Worm (Caenorhabditis elegans): ENCODE measurements around the gene fcmt-1.
A peak's percentile ranks its signal among the peaks of the same experiment; 100 is the strongest.

fcmt-1 gene

DNA sequence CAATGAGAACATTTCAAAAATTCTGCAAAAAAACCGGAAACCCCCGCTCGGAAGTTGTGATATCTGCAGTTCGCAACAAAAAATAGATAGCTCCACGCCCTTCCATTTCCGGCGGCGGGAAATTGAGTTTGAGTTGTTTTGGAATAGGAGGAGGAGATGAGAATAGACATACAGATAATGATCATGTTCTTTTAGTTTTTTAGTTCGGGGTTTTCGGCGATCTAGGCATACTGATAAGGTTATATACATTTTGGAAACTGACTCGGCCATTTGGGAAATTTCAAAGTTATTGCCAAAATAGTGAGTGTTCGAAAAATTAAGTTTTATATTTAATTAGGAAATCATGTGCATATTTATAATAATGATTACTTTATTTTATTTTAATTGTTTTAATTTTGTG, 24.5 kb upstream of the fcmt-1 start:
- no peak for TF ChIP-seq ztf-11 (tag; optimal IDR thresholded peaks at IDR 0.05)
- peak; percentile 11 for TF ChIP-seq elt-1 (tag; optimal IDR thresholded peaks at IDR 0.05)

DNA sequence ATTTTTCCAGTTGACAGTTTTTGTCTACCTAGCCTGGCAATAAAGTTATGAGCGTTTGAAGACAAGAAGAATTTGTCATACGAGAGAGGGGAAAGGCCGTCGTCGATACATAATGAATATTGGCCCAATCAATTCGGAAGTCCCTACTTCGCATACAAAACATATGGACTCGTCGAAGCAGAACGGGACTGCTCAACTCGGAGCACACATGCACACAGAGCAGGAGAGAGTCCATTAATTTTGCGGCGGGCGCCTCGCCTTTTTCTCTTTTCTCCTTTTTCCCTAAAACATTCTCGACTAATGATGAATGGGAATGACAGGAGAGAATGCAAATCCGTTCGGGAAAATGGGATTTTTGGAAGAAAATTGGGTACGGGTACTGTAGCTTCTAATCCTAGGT, 23.1 kb upstream of the fcmt-1 start, which contains the start of gene F13D12.8:
TSS of gene F13D12.8 (minus strand) at position 82 of the 400 bp plus-strand sequence.
- TF ChIP-seq gmeb-1 (tag; optimal IDR thresholded peaks at IDR 0.05) (no peak), snpc-4 (tag; optimal IDR thresholded peaks at IDR 0.05) (peak; percentile 37), mab-5 (tag; optimal IDR thresholded peaks at IDR 0.05) (no peak), unc-55 (GFP tag; optimal IDR thresholded peaks at IDR 0.05) (peak; percentile 1), lsy-2 (tag; optimal IDR thresholded peaks at IDR 0.05) (peak in 1 of 2 experiments; percentile 1)

DNA sequence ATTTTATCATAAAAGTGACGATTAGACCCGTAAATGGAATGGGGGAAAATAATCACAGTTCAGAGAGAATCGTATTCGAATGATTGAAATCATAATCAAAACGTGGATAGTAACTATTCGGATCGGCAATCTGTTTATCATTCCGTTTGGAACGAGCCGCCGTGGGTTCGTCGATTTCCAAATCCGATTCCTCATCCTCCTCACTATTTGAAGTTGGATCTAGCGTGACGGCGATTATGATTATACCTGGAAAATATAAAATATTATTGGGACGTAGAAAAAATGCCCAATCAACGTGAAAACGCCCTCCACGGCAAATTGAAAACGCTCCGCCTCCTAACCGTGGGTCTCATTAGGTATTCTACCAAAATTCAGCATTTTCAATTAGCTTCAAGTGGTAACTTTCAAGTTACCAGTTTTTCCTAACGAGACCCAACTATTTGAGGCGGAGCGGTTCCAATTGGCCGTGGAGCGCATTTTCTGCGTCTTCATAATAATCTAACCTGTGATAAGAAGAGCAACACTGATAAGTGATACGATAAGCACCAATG, 21.9 kb upstream of the fcmt-1 start:
- TF ChIP-seq nhr-129 (tag; optimal IDR thresholded peaks at IDR 0.05) (peak; percentile 52), lsy-2 (tag; optimal IDR thresholded peaks at IDR 0.05) (peak in 1 of 2 experiments; percentile 16), gmeb-1 (tag; optimal IDR thresholded peaks at IDR 0.05) (no peak), mbf-1 (tag; optimal IDR thresholded peaks at IDR 0.05) (no peak), unc-62 (GFP tag; optimal IDR thresholded peaks at IDR 0.05) (no peak), sma-9 (GFP tag; optimal IDR thresholded peaks at IDR 0.05) (no peak), sma-9 (tag; optimal IDR thresholded peaks at IDR 0.05) (no peak), nhr-77 (tag; optimal IDR thresholded peaks at IDR 0.05) (no peak), ama-1 (optimal IDR thresholded peaks at IDR 0.05) (no peak), F13H6.1 (tag; optimal IDR thresholded peaks at IDR 0.05) (peak; percentile 26), lin-39 (tag; optimal IDR thresholded peaks at IDR 0.05) (no peak), Y55F3AM.14 (GFP tag; optimal IDR thresholded peaks at IDR 0.05) (no peak), fos-1 (tag; optimal IDR thresholded peaks at IDR 0.05) (no peak), crh-2 (tag; optimal IDR thresholded peaks at IDR 0.05) (peak; percentile 46), sma-3 (GFP tag; optimal IDR thresholded peaks at IDR 0.05) (peak; percentile 7), nhr-10 (tag; optimal IDR thresholded peaks at IDR 0.05) (no peak), nhr-21 (tag; optimal IDR thresholded peaks at IDR 0.05) (peak; percentile 1), ceh-82 (tag; optimal IDR thresholded peaks at IDR 0.05) (no peak), nhr-12 (tag; optimal IDR thresholded peaks at IDR 0.05) (no peak), alr-1 (tag; optimal IDR thresholded peaks at IDR 0.05) (no peak), dmd-4 (tag; optimal IDR thresholded peaks at IDR 0.05) (no peak), lin-13 (GFP tag; optimal IDR thresholded peaks at IDR 0.05) (peak; percentile 49), nhr-11 (tag; optimal IDR thresholded peaks at IDR 0.05) (no peak)

DNA sequence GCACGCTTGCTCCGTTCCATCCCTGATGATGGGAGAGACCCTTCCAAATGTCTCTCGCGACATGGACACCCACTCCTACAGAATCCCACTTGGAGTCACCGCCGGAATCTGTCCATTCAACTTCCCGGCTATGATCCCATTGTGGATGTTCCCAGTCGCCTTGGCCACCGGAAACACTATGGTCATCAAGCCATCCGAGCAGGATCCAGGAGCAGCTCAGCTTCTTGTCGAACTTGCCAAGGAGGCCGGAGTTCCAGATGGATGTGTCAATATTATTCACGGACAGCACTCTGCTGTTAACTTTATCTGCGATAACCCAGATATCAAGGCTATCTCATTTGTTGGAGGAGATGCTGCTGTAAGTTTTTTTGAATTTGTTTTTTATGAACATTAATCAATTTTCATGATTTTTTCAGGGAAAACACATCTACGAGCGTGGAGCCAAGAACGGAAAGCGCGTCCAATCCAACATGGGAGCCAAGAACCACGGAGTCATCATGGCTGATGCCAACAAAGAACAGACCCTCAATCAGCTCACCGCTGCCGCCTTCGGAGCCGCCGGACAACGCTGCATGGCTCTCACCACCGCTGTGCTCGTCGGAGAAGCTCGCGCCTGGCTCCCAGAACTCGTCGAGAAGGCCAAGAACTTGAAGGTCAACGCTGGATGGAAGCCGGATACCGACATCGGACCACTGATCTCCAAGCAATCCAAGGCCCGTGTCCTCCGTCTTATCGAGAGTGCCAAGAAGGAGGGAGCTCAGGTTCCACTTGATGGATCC, 20.6 kb upstream of the fcmt-1 start:
- TF ChIP-seq lin-13 (GFP tag; optimal IDR thresholded peaks at IDR 0.05), result no peak
- no peak for TF ChIP-seq nhr-237 (tag; optimal IDR thresholded peaks at IDR 0.05)
- TF ChIP-seq ama-1 (optimal IDR thresholded peaks at IDR 0.05), result peak; percentile 23

DNA sequence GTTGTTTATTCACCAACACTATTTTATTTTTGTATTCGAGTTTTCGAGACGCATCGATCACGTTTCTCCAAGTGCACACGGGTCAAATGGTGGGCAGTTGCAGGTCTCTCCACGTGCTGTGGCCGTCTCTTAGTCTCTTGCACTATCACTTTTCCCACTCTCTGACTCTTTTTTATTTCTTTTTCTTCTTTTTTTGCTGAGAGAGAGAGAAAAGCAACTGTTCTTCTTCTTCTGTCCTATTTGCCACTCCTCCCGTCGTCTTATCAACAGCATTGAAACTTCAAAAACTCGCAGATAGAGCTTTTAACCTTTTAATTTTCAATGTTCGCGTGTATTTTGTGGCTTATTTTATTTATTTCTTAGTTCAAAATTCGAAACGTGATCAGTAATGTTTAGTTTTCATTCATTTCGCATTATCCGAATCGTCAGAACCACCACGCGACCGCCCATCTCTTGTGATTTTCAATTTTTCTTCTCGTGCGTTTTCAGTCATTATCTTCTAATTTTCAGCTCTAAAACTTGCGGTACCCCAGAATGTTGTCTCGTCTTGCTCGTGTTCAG, 19.3 kb upstream of the fcmt-1 start, which contains the start of gene alh-8:
TSS of gene alh-8 (plus strand) at position 511 of the 561 bp plus-strand sequence.
- TF ChIP-seq zag-1 (tag; optimal IDR thresholded peaks at IDR 0.05) (no peak), lin-11 (tag; optimal IDR thresholded peaks at IDR 0.05) (no peak), aly-2 (tag; optimal IDR thresholded peaks at IDR 0.05) (no peak), F13H6.1 (tag; optimal IDR thresholded peaks at IDR 0.05) (peak; percentile 73), fos-1 (tag; optimal IDR thresholded peaks at IDR 0.05) (peak; percentile 57), mdl-1 (tag; optimal IDR thresholded peaks at IDR 0.05) (peak; percentile 91), nhr-25 (tag; optimal IDR thresholded peaks at IDR 0.05) (peak; percentile 8), egl-27 (tag; optimal IDR thresholded peaks at IDR 0.05) (peak; percentile 52), R02D3.7 (tag; optimal IDR thresholded peaks at IDR 0.05) (no peak), Y55F3AM.14 (GFP tag; optimal IDR thresholded peaks at IDR 0.05) (peak; percentile 20), sem-4 (tag; optimal IDR thresholded peaks at IDR 0.05) (no peak), peb-1 (tag; optimal IDR thresholded peaks at IDR 0.05) (no peak), sma-9 (GFP tag; optimal IDR thresholded peaks at IDR 0.05) (peak; percentile 85), sma-9 (tag; optimal IDR thresholded peaks at IDR 0.05) (no peak), nhr-77 (tag; optimal IDR thresholded peaks at IDR 0.05) (no peak), elt-1 (tag; optimal IDR thresholded peaks at IDR 0.05) (no peak), ZK546.5 (tag; optimal IDR thresholded peaks at IDR 0.05) (no peak), ztf-1 (GFP tag; conservative IDR thresholded peaks at IDR 0.05) (no peak), unc-39 (tag; optimal IDR thresholded peaks at IDR 0.05) (no peak), nhr-129 (tag; optimal IDR thresholded peaks at IDR 0.05) (peak; percentile 69), C34F6.9 (tag; optimal IDR thresholded peaks at IDR 0.05) (peak; percentile 59), nhr-23 (tag; optimal IDR thresholded peaks at IDR 0.05) (no peak), unc-62 (GFP tag; optimal IDR thresholded peaks at IDR 0.05) (no peak), alr-1 (tag; optimal IDR thresholded peaks at IDR 0.05) (no peak), mab-5 (tag; optimal IDR thresholded peaks at IDR 0.05) (no peak), snpc-4 (tag; optimal IDR thresholded peaks at IDR 0.05) (no peak), ceh-82 (tag; optimal IDR thresholded peaks at IDR 0.05) (no peak), elt-3 (tag; optimal IDR thresholded peaks at IDR 0.05) (no peak)
